Worm (Caenorhabditis elegans) whole organism, L2 larva: Measurements from ENCODE around the gene mmab-1.

Source experiments
- F13H6.1 ChIP-seq: sonication (generic microtip); optimal IDR thresholded peaks from 2 replicates; lab custom pipeline; 2016; ENCODE audit warnings: missing genetic modification characterization, missing compliant biosample characterization
- R02D3.7 ChIP-seq: fragments of 150-350 bp; optimal IDR thresholded peaks from 2 replicates; lab custom pipeline; 2014; ENCODE audit warnings: missing biosample characterization, missing genetic modification characterization
- Y55F3AM.14 ChIP-seq: fragments of 200-800 bp; sonication (Bioruptor generic); optimal IDR thresholded peaks from 2 replicates; lab custom pipeline; 2018; ENCODE audit warnings: mild to moderate bottlenecking, missing genetic modification characterization, missing compliant biosample characterization
- ZK546.5 ChIP-seq: sonication (generic microtip); optimal IDR thresholded peaks from 2 replicates; lab custom pipeline; 2017; ENCODE audit warnings: missing biosample characterization, missing genetic modification characterization
- alr-1 ChIP-seq: fragments of 150-350 bp; optimal IDR thresholded peaks from 2 replicates; lab custom pipeline; 2014; ENCODE audit warnings: missing biosample characterization, missing genetic modification characterization
- ama-1 ChIP-seq: fragments of 150-350 bp; optimal IDR thresholded peaks from 2 replicates; lab custom pipeline; 2018; ENCODE audit warnings: inconsistent platforms
- blmp-1 ChIP-seq: sonication (generic microtip); optimal IDR thresholded peaks from 2 replicates; lab custom pipeline; 2017; ENCODE audit warnings: missing genetic modification characterization, mild to moderate bottlenecking, missing compliant biosample characterization, antibody characterized with exemption, moderate library complexity; ENCODE audit not compliant: insufficient read depth
- ceh-16 ChIP-seq: fragments of 150-350 bp; optimal IDR thresholded peaks from 2 replicates; lab custom pipeline; 2014; ENCODE audit warnings: missing biosample characterization, missing genetic modification characterization
- ceh-82 ChIP-seq: fragments of 150-350 bp; optimal IDR thresholded peaks from 2 replicates; lab custom pipeline; 2014; ENCODE audit warnings: missing biosample characterization, missing genetic modification characterization
- crh-2 ChIP-seq: sonication (generic microtip); optimal IDR thresholded peaks from 2 replicates; lab custom pipeline; 2017; ENCODE audit warnings: missing biosample characterization, missing genetic modification characterization
- dmd-4 ChIP-seq: sonication (generic microtip); optimal IDR thresholded peaks from 2 replicates; lab custom pipeline; 2017; ENCODE audit warnings: missing biosample characterization, missing genetic modification characterization
- elt-1 ChIP-seq: fragments of 150-350 bp; optimal IDR thresholded peaks from 2 replicates; lab custom pipeline; 2014; ENCODE audit warnings: missing biosample characterization, missing genetic modification characterization
- elt-3 ChIP-seq: sonication (generic microtip); optimal IDR thresholded peaks from 2 replicates; lab custom pipeline; 2017; ENCODE audit warnings: missing biosample characterization, missing genetic modification characterization
- fos-1 ChIP-seq: fragments of 150-350 bp; optimal IDR thresholded peaks from 2 replicates; lab custom pipeline; 2014; ENCODE audit warnings: missing biosample characterization, missing genetic modification characterization
- lin-11 ChIP-seq: fragments of 150-350 bp; sonication (generic microtip); optimal IDR thresholded peaks from 2 replicates; lab custom pipeline; 2014; ENCODE audit warnings: missing biosample characterization, missing genetic modification characterization, inconsistent platforms, mixed read lengths
- lsy-2 ChIP-seq, 2 experiments: fragments of 150-350 bp in 1 of 2; sonication (generic microtip) in 1 of 2; optimal IDR thresholded peaks; 2 replicates each; lab custom pipeline; 2014 to 2017; ENCODE audit warnings: missing biosample characterization in 2 of 2, missing genetic modification characterization in 2 of 2
- mab-5 ChIP-seq: fragments of 150-350 bp; optimal IDR thresholded peaks from 2 replicates; lab custom pipeline; 2014; ENCODE audit warnings: missing biosample characterization, missing genetic modification characterization
- nhr-10 ChIP-seq: sonication (generic microtip); optimal IDR thresholded peaks from 2 replicates; lab custom pipeline; 2017; ENCODE audit warnings: missing biosample characterization, missing genetic modification characterization
- nhr-11 ChIP-seq: fragments of 150-350 bp; optimal IDR thresholded peaks from 2 replicates; lab custom pipeline; 2014; ENCODE audit warnings: missing biosample characterization, missing genetic modification characterization
- nhr-12 ChIP-seq: fragments of 150-350 bp; optimal IDR thresholded peaks from 2 replicates; lab custom pipeline; 2014; ENCODE audit warnings: missing biosample characterization, missing genetic modification characterization
- nhr-21 ChIP-seq: fragments of 150-350 bp; optimal IDR thresholded peaks from 2 replicates; lab custom pipeline; 2014; ENCODE audit warnings: missing biosample characterization, missing genetic modification characterization
- nhr-23 ChIP-seq: fragments of 150-350 bp; optimal IDR thresholded peaks from 2 replicates; lab custom pipeline; 2014; ENCODE audit warnings: missing biosample characterization, missing genetic modification reagents, missing genetic modification characterization
- nhr-237 ChIP-seq: fragments of 150-350 bp; optimal IDR thresholded peaks from 2 replicates; lab custom pipeline; 2014; ENCODE audit warnings: missing biosample characterization, missing genetic modification characterization
- nhr-6 ChIP-seq: fragments of 150-350 bp; optimal IDR thresholded peaks from 2 replicates; lab custom pipeline; 2014; ENCODE audit warnings: missing biosample characterization, missing genetic modification characterization
- nhr-77 ChIP-seq: fragments of 150-350 bp; optimal IDR thresholded peaks from 2 replicates; lab custom pipeline; 2014; ENCODE audit warnings: missing biosample characterization, missing genetic modification characterization
- peb-1 ChIP-seq: fragments of 150-350 bp; optimal IDR thresholded peaks from 2 replicates; lab custom pipeline; 2014; ENCODE audit warnings: missing biosample characterization, missing genetic modification characterization
- sem-4 ChIP-seq: fragments of 150-350 bp; optimal IDR thresholded peaks from 2 replicates; lab custom pipeline; 2014; ENCODE audit warnings: missing biosample characterization, missing genetic modification reagents, missing genetic modification characterization
- sma-3 ChIP-seq: sonication (generic microtip); optimal IDR thresholded peaks from 2 replicates; lab custom pipeline; 2016; ENCODE audit warnings: missing genetic modification reagents, missing genetic modification characterization, missing compliant biosample characterization
- sma-9 ChIP-seq, 2 experiments: fragments of 150-350 bp in 1 of 2; sonication (generic microtip) in 1 of 2; optimal IDR thresholded peaks; 2 replicates each; lab custom pipeline; 2014 to 2016; ENCODE audit warnings: missing genetic modification characterization in 2 of 2, mild to moderate bottlenecking in 1 of 2, missing biosample characterization in 1 of 2, missing compliant biosample characterization in 1 of 2, missing genetic modification reagents in 1 of 2, moderate library complexity in 1 of 2
- unc-39 ChIP-seq: fragments of 150-350 bp; optimal IDR thresholded peaks from 2 replicates; lab custom pipeline; 2014; ENCODE audit warnings: missing biosample characterization, missing genetic modification characterization
- unc-55 ChIP-seq: fragments of 150-350 bp; sonication (generic microtip); optimal IDR thresholded peaks from 3 replicates; lab custom pipeline; 2014; ENCODE audit warnings: missing biosample characterization, missing genetic modification reagents, missing genetic modification characterization
- unc-62 ChIP-seq: fragments of 150-350 bp; optimal IDR thresholded peaks from 2 replicates; lab custom pipeline; 2014; ENCODE audit warnings: missing biosample characterization, missing genetic modification reagents, missing genetic modification characterization
- zag-1 ChIP-seq: fragments of 150-350 bp; optimal IDR thresholded peaks from 2 replicates; lab custom pipeline; 2014; ENCODE audit warnings: missing biosample characterization, missing genetic modification characterization
- ztf-1 ChIP-seq: fragments of 200-800 bp; sonication (Bioruptor generic); conservative IDR thresholded peaks from 2 replicates; pipeline ENCODE4 v1.3.6; 2022; ENCODE audit warnings: missing genetic modification characterization, missing compliant biosample characterization
- ztf-4 ChIP-seq: fragments of 150-350 bp; optimal IDR thresholded peaks from 2 replicates; lab custom pipeline; 2014; ENCODE audit warnings: missing biosample characterization, missing genetic modification characterization

The mmab-1 gene

ce11 chrIII:4962886-4963285 is 41.0 kb upstream of the mmab-1 start, which contains the start of gene C27F2.9 (continued):
- TF ChIP-seq crh-2 (tag; lab: Kevin White, UChicago) (peak; percentile 93), ama-1 (lab: Kevin White, UChicago) (peak; percentile 73)
- TF ChIP-seq, all 48 proteins: peak for 31

- TF ChIP-seq Y55F3AM.14 (GFP tag; lab: Kevin White, UChicago): no peak
- TF ChIP-seq nhr-6 (tag; lab: Kevin White, UChicago): no peak
- no peak for TF ChIP-seq sem-4 (tag; lab: Kevin White, UChicago)
- TF ChIP-seq nhr-23: no peak
- no peak for TF ChIP-seq dmd-4 (tag; lab: Kevin White, UChicago)
- TF ChIP-seq F13H6.1: no peak
- no peak for TF ChIP-seq alr-1 (tag; lab: Kevin White, UChicago)
- TF ChIP-seq peb-1 (tag; lab: Kevin White, UChicago): no peak
- TF ChIP-seq zag-1: no peak
- no peak for TF ChIP-seq unc-39
- no peak for TF ChIP-seq fos-1 (tag; lab: Kevin White, UChicago)
- TF ChIP-seq R02D3.7 (tag; lab: Kevin White, UChicago): no peak
- TF ChIP-seq nhr-237 (tag; lab: Kevin White, UChicago): no peak
- TF ChIP-seq nhr-12 (tag; lab: Kevin White, UChicago): no peak
- no peak for TF ChIP-seq ceh-16 (tag; lab: Kevin White, UChicago)
- TF ChIP-seq ztf-1 (GFP tag; lab: Robert Waterston, UW): no peak
- no peak for TF ChIP-seq nhr-21 (tag; lab: Kevin White, UChicago)
- TF ChIP-seq elt-1 (tag; lab: Kevin White, UChicago): no peak
- TF ChIP-seq ceh-82 (tag; lab: Kevin White, UChicago): no peak
These were observed 40.5 kb upstream of the mmab-1 start, which contains the start of gene vps-22 for ce11 chrIII:4962393-4962792. TSS of gene vps-22 (minus strand) at chrIII:4962493.

ce11 chrIII:4961281-4961680 is 39.4 kb upstream of the mmab-1 start:
- TF ChIP-seq R02D3.7 (tag; lab: Kevin White, UChicago) (no peak), unc-62 (GFP tag; lab: Kevin White, UChicago) (no peak), elt-3 (no peak), ZK546.5 (tag; lab: Kevin White, UChicago) (no peak), ama-1 (lab: Kevin White, UChicago) (no peak), nhr-12 (tag; lab: Kevin White, UChicago) (no peak), alr-1 (tag; lab: Kevin White, UChicago) (no peak), lsy-2 (tag; optimal IDR thresholded peaks at IDR 0.05; lab: Kevin White, UChicago) (no peak), nhr-11 (tag; lab: Kevin White, UChicago) (no peak)

- TF ChIP-seq lsy-2 (tag; optimal IDR thresholded peaks at IDR 0.05; lab: Kevin White, UChicago) (no peak), elt-3 (no peak), blmp-1 (tag; lab: Kevin White, UChicago) (no peak), zag-1 (no peak), nhr-11 (tag; lab: Kevin White, UChicago) (no peak), peb-1 (tag; lab: Kevin White, UChicago) (no peak), alr-1 (tag; lab: Kevin White, UChicago) (no peak), Y55F3AM.14 (GFP tag; lab: Kevin White, UChicago) (no peak), nhr-10 (no peak), nhr-77 (tag; lab: Kevin White, UChicago) (no peak)
These were observed 38.3 kb upstream of the mmab-1 start, which contains the start of gene C27F2.4 for ce11 chrIII:4960204-4960603. TSS of gene C27F2.4 (minus strand) at chrIII:4960304.

ce11 chrIII:4956566-4956965 is 34.7 kb upstream of the mmab-1 start, which contains the start of gene C26E6.1:
TSS of gene C26E6.1 (plus strand) at chrIII:4956866.
- no peak for TF ChIP-seq nhr-237 (tag; lab: Kevin White, UChicago)
- no peak for TF ChIP-seq mab-5 (tag; lab: Kevin White, UChicago)
- TF ChIP-seq unc-55 (GFP tag; lab: Kevin White, UChicago): no peak
- TF ChIP-seq elt-1 (tag; lab: Kevin White, UChicago): no peak
- TF ChIP-seq crh-2 (tag; lab: Kevin White, UChicago): no peak
- TF ChIP-seq nhr-77 (tag; lab: Kevin White, UChicago): no peak
- no peak for TF ChIP-seq sma-9 (GFP tag; optimal IDR thresholded peaks at IDR 0.05; lab: Kevin White, UChicago)
- no peak for TF ChIP-seq sma-9 (tag; optimal IDR thresholded peaks at IDR 0.05; lab: Kevin White, UChicago)
- TF ChIP-seq zag-1: no peak
- no peak for TF ChIP-seq unc-39
- no peak for TF ChIP-seq lin-11 (tag; lab: Kevin White, UChicago)
- TF ChIP-seq alr-1 (tag; lab: Kevin White, UChicago): no peak
- TF ChIP-seq nhr-11 (tag; lab: Kevin White, UChicago): no peak
- TF ChIP-seq ceh-16 (tag; lab: Kevin White, UChicago): no peak
- TF ChIP-seq fos-1 (tag; lab: Kevin White, UChicago): no peak
- TF ChIP-seq ztf-4 (tag; lab: Kevin White, UChicago): no peak
- no peak for TF ChIP-seq F13H6.1
- no peak for TF ChIP-seq elt-3
- TF ChIP-seq unc-62 (GFP tag; lab: Kevin White, UChicago): no peak
- TF ChIP-seq sma-3 (GFP tag; lab: Kevin White, UChicago): no peak
